Worm (Caenorhabditis elegans): ENCODE measurements around the gene arl-3.

Gene arl-3

ce11 chrII:14626883-14627282 lies 20.6 kb downstream of the arl-3 start:
- peak; percentile 19 for TF ChIP-seq nhr-25 (tag; optimal IDR thresholded peaks at IDR 0.05)
- no peak for TF ChIP-seq skn-1 (tag; optimal IDR thresholded peaks at IDR 0.05)
- no peak for TF ChIP-seq zag-1 (tag; optimal IDR thresholded peaks at IDR 0.05)
- no peak for TF ChIP-seq fos-1 (tag; optimal IDR thresholded peaks at IDR 0.05)
- TF ChIP-seq nhr-11 (tag; optimal IDR thresholded peaks at IDR 0.05): no peak
- TF ChIP-seq egl-27 (tag; optimal IDR thresholded peaks at IDR 0.05): no peak
- TF ChIP-seq mdl-1 (tag; optimal IDR thresholded peaks at IDR 0.05): no peak
- TF ChIP-seq snpc-4 (tag; optimal IDR thresholded peaks at IDR 0.05): no peak
- peak; percentile 22 for TF ChIP-seq nhr-23 (tag; optimal IDR thresholded peaks at IDR 0.05)

- no peak for TF ChIP-seq mdl-1 (tag; optimal IDR thresholded peaks at IDR 0.05)
- no peak for TF ChIP-seq nhr-43 (tag; optimal IDR thresholded peaks at IDR 0.05; ENCODE audit: poor library complexity, severe bottlenecking)
- TF ChIP-seq mml-1 (tag; optimal IDR thresholded peaks at IDR 0.05): no peak
- TF ChIP-seq ama-1 (optimal IDR thresholded peaks at IDR 0.05): no peak
- no peak for TF ChIP-seq nhr-11 (tag; optimal IDR thresholded peaks at IDR 0.05)
- no peak for TF ChIP-seq fkh-2 (tag; optimal IDR thresholded peaks at IDR 0.05)
- no peak for TF ChIP-seq snpc-4 (tag; optimal IDR thresholded peaks at IDR 0.05)
- no peak for TF ChIP-seq lsy-12 (tag; optimal IDR thresholded peaks at IDR 0.05)
- no peak for TF ChIP-seq unc-39 (tag; optimal IDR thresholded peaks at IDR 0.05)
- no peak for TF ChIP-seq ceh-9 (tag; optimal IDR thresholded peaks at IDR 0.05)
- TF ChIP-seq pqm-1 (tag; optimal IDR thresholded peaks at IDR 0.05): no peak
- TF ChIP-seq elt-1 (tag; optimal IDR thresholded peaks at IDR 0.05): no peak
- TF ChIP-seq nhr-23 (tag; optimal IDR thresholded peaks at IDR 0.05): no peak
- no peak for TF ChIP-seq nfya-1 (tag; optimal IDR thresholded peaks at IDR 0.05; ENCODE audit: insufficient read depth)
Measured at ce11 chrII:14627330-14627729, 21.1 kb downstream of the arl-3 start, which contains the start of gene tag-297. Gene tag-297 (plus strand): TSS chrII:14627630.

ce11 chrII:14632823-14633222 lies 26.6 kb downstream of the arl-3 start, which contains the start of gene C38C6.3:
Gene C38C6.3 (plus strand): TSS chrII:14633123.
- TF ChIP-seq eor-1 (tag; optimal IDR thresholded peaks at IDR 0.05): no peak
- TF ChIP-seq daf-12 (tag; optimal IDR thresholded peaks at IDR 0.05): no peak
- TF ChIP-seq nhr-77 (tag; optimal IDR thresholded peaks at IDR 0.05): no peak

- TF ChIP-seq nhr-43 (tag; optimal IDR thresholded peaks at IDR 0.05; ENCODE audit: poor library complexity, severe bottlenecking): no peak
- no peak for TF ChIP-seq nhr-25 (tag; optimal IDR thresholded peaks at IDR 0.05)
- TF ChIP-seq egl-27 (tag; optimal IDR thresholded peaks at IDR 0.05): no peak
- TF ChIP-seq fkh-10 (GFP tag; optimal IDR thresholded peaks at IDR 0.05): no peak
- TF ChIP-seq jun-1 (tag; optimal IDR thresholded peaks at IDR 0.05): no peak
- TF ChIP-seq ceh-82 (tag; optimal IDR thresholded peaks at IDR 0.05): no peak
- TF ChIP-seq R02D3.7 (tag; optimal IDR thresholded peaks at IDR 0.05): no peak
- TF ChIP-seq nhr-237 (tag; optimal IDR thresholded peaks at IDR 0.05): no peak
- TF ChIP-seq ceh-9 (tag; optimal IDR thresholded peaks at IDR 0.05): no peak
- no peak for TF ChIP-seq mml-1 (tag; optimal IDR thresholded peaks at IDR 0.05)
- no peak for TF ChIP-seq nhr-11 (tag; optimal IDR thresholded peaks at IDR 0.05)
- no peak for TF ChIP-seq elt-2 (tag; optimal IDR thresholded peaks at IDR 0.05)
- no peak for TF ChIP-seq hmg-11 (tag; optimal IDR thresholded peaks at IDR 0.05)
Measured at ce11 chrII:14634042-14634441, 27.8 kb downstream of the arl-3 start.

- TF ChIP-seq nhr-67 (tag; optimal IDR thresholded peaks at IDR 0.05): no peak
- TF ChIP-seq sea-2 (GFP tag; optimal IDR thresholded peaks at IDR 0.05): no peak
- TF ChIP-seq lsy-12 (tag; optimal IDR thresholded peaks at IDR 0.05): no peak
- TF ChIP-seq skn-1 (tag; optimal IDR thresholded peaks at IDR 0.05): peak; percentile 1
- TF ChIP-seq elt-1 (tag; optimal IDR thresholded peaks at IDR 0.05): no peak
- TF ChIP-seq nhr-28 (tag; optimal IDR thresholded peaks at IDR 0.05): no peak
- TF ChIP-seq nhr-77 (tag; optimal IDR thresholded peaks at IDR 0.05): no peak
- TF ChIP-seq ceh-28 (tag; optimal IDR thresholded peaks at IDR 0.05): no peak
- no peak for TF ChIP-seq nhr-76 (tag; optimal IDR thresholded peaks at IDR 0.05)
- TF ChIP-seq zag-1 (tag; optimal IDR thresholded peaks at IDR 0.05): no peak
- no peak for TF ChIP-seq nhr-25 (tag; optimal IDR thresholded peaks at IDR 0.05)
- peak; percentile 32 for TF ChIP-seq nfya-1 (tag; optimal IDR thresholded peaks at IDR 0.05; ENCODE audit: insufficient read depth)
- no peak for TF ChIP-seq ama-1 (optimal IDR thresholded peaks at IDR 0.05)
- no peak for TF ChIP-seq ceh-16 (tag; optimal IDR thresholded peaks at IDR 0.05)
- TF ChIP-seq fos-1 (tag; optimal IDR thresholded peaks at IDR 0.05): no peak
- TF ChIP-seq nhr-11 (tag; optimal IDR thresholded peaks at IDR 0.05): no peak
- peak; percentile 54 for TF ChIP-seq hmg-11 (tag; optimal IDR thresholded peaks at IDR 0.05)
- no peak for TF ChIP-seq eor-1 (tag; optimal IDR thresholded peaks at IDR 0.05)
- no peak for TF ChIP-seq R02D3.7 (tag; optimal IDR thresholded peaks at IDR 0.05)
- no peak for TF ChIP-seq unc-62 (GFP tag; optimal IDR thresholded peaks at IDR 0.05)
- TF ChIP-seq egl-27 (tag; optimal IDR thresholded peaks at IDR 0.05): no peak
- no peak for TF ChIP-seq fkh-2 (tag; optimal IDR thresholded peaks at IDR 0.05)
- no peak for TF ChIP-seq daf-12 (tag; optimal IDR thresholded peaks at IDR 0.05)
- TF ChIP-seq pqm-1 (tag; optimal IDR thresholded peaks at IDR 0.05): no peak
- TF ChIP-seq nhr-43 (tag; optimal IDR thresholded peaks at IDR 0.05; ENCODE audit: poor library complexity, severe bottlenecking): peak; percentile 77
- peak; percentile 12 for TF ChIP-seq lin-15B (tag; optimal IDR thresholded peaks at IDR 0.05)
- no peak for TF ChIP-seq egl-5 (tag; optimal IDR thresholded peaks at IDR 0.05)
- TF ChIP-seq snpc-4 (tag; optimal IDR thresholded peaks at IDR 0.05): peak; percentile 74
- TF ChIP-seq ceh-9 (tag; optimal IDR thresholded peaks at IDR 0.05): no peak
- no peak for TF ChIP-seq ZK546.5 (tag; optimal IDR thresholded peaks at IDR 0.05)
- TF ChIP-seq nhr-237 (tag; optimal IDR thresholded peaks at IDR 0.05): no peak
- TF ChIP-seq pha-4 (tag; optimal IDR thresholded peaks at IDR 0.05): no peak
- no peak for TF ChIP-seq mdl-1 (tag; optimal IDR thresholded peaks at IDR 0.05)
- peak; percentile 79 for TF ChIP-seq lin-39 (tag; optimal IDR thresholded peaks at IDR 0.05)
- no peak for TF ChIP-seq fkh-10 (GFP tag; optimal IDR thresholded peaks at IDR 0.05)
Measured at ce11 chrII:14635179-14635578, 28.9 kb downstream of the arl-3 start.
